Fruit fly (Drosophila melanogaster): ENCODE measurements around the gene CG3634.

CG3634 gene

dm6 chr3L:20826950-20827910 lies 18.2 kb upstream of the CG3634 start:
- TF ChIP-seq Dll (optimal IDR thresholded peaks at IDR 0.05) = no peak
- TF ChIP-seq pan (optimal IDR thresholded peaks at IDR 0.05) = no peak
- no peak for TF ChIP-seq psq (optimal IDR thresholded peaks at IDR 0.05)
- TF ChIP-seq EcR (GFP tag; optimal IDR thresholded peaks at IDR 0.05) = no peak
- TF ChIP-seq usp (GFP tag; optimal IDR thresholded peaks at IDR 0.05) = no peak
- TF ChIP-seq CG8478 (optimal IDR thresholded peaks at IDR 0.05) = no peak

DNA sequence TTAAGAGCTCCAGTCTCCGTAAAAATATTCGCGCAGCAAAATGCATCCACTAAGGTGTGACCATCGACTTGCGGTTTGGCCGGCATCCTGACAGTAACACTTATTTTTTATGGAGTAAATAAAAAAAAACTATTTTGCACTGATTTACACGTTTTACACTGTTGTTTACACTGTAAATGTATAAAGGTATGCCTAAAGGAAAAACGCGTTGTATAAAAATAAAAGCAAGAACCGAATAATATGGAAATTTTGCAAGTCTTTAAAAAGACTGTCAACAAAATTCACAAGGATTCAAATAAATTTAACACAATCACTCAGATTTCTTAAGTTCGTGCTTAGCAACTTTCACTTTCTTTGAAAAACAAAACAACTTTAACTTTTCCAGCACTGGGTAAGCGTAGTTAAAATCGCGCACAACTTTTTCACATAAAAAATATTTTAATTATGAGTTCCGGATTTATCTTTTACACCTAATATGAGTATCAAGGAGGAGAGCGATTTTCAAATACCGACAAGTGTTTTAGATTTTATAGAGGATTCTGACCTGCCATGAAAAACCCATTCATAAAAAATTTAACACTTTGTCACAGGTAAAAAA lies 14.2 kb upstream of the CG3634 start:
- TF ChIP-seq EcR (GFP tag; optimal IDR thresholded peaks at IDR 0.05) (no peak), CG8478 (optimal IDR thresholded peaks at IDR 0.05) (no peak), Dll (optimal IDR thresholded peaks at IDR 0.05) (no peak), psq (optimal IDR thresholded peaks at IDR 0.05) (no peak), usp (GFP tag; optimal IDR thresholded peaks at IDR 0.05) (no peak), pan (optimal IDR thresholded peaks at IDR 0.05) (no peak)

DNA sequence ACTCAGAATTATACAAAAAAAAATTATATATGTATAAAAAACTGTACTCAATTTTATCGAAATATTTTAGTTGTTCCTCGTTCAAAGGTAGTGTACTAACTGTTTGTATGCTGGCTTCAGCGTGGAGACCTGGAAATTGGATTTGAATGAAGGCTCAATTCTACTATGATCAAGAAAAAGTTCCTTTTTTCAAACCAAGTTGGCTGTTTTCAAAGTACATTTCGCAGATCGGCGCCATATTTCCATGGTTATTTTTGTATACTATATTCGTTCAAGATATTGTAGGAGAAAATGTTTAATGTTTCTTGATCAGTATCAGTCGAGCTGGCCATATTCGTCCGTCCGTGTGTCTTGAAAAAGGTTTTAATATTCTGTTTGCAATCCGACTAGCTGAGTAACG lies 8.9 kb upstream of the CG3634 start, which contains the start of gene Mst77F:
TSS of gene Mst77F (minus strand) at position 101 of the 400 bp plus-strand sequence.
- TF ChIP-seq Dll (optimal IDR thresholded peaks at IDR 0.05) = no peak
- TF ChIP-seq CG8478 (optimal IDR thresholded peaks at IDR 0.05) = no peak
- TF ChIP-seq pan (optimal IDR thresholded peaks at IDR 0.05) = no peak
- no peak for TF ChIP-seq EcR (GFP tag; optimal IDR thresholded peaks at IDR 0.05)
- TF ChIP-seq usp (GFP tag; optimal IDR thresholded peaks at IDR 0.05) = no peak
- TF ChIP-seq psq (optimal IDR thresholded peaks at IDR 0.05) = no peak

- TF ChIP-seq usp (GFP tag; optimal IDR thresholded peaks at IDR 0.05) (no peak), CG8478 (optimal IDR thresholded peaks at IDR 0.05) (no peak), psq (optimal IDR thresholded peaks at IDR 0.05) (no peak), pan (optimal IDR thresholded peaks at IDR 0.05) (no peak), EcR (GFP tag; optimal IDR thresholded peaks at IDR 0.05) (no peak), Dll (optimal IDR thresholded peaks at IDR 0.05) (no peak)
These were observed 6.7 kb upstream of the CG3634 start, which contains the start of the genes CG3618 and Pka-R1 for dm6 chr3L:20815666-20816375. TSS of gene CG3618 (minus strand) at chr3L:20816075. TSS of gene Pka-R1 (plus strand) at chr3L:20816118.

DNA sequence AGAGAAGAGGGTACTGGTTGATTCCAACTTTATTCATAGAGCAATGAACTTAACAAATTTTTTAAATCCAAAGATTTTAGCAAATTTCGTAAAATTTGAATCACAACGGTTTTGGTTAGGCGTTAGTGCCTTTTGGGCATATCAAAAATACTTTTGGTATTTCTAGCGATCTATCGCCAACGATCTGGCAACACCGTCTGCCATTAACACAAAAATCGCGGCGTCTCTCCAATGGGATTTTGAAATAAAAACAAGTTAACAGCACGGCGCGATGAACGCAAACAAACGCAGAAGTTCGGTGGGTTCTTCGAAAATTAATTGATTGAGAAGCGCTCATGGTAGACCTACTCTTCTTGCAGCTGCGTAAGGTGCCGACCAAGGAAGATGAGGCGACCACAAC lies 8.9 kb downstream of the CG3634 start, which contains the start of gene Spc105R:
TSS of gene Spc105R (plus strand) at position 203 of the 400 bp plus-strand sequence.
- no peak for TF ChIP-seq psq (optimal IDR thresholded peaks at IDR 0.05)
- TF ChIP-seq CG8478 (optimal IDR thresholded peaks at IDR 0.05) = no peak
- no peak for TF ChIP-seq Dll (optimal IDR thresholded peaks at IDR 0.05)
- no peak for TF ChIP-seq EcR (GFP tag; optimal IDR thresholded peaks at IDR 0.05)
- no peak for TF ChIP-seq pan (optimal IDR thresholded peaks at IDR 0.05)
- TF ChIP-seq usp (GFP tag; optimal IDR thresholded peaks at IDR 0.05) = no peak

DNA sequence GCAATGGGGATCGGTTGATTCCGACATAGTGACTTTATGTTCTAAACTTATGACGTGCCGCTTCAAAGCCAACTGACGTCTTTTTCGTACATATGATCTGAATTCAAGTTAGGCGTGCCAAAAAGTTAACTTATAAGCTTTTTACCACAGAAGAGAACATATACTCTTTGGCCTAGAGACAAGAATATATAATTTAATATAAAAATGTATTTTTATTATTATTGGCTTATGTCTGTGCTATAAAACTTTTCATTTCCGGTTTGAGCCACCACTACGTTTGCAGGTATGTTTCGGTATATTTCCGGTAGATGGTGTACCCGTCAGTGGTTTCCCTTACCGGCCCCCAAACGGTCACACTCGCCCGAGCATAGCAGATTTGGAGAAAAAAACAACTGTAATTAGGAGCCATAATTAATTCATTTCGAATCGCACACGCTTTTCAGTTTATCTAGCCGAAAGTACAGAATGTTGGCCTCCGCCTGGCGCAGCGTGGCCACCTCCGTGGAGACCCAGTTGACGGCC lies 10.7 kb downstream of the CG3634 start, which contains the start of the genes CG3698 and tzn:
TSS of gene CG3698 (minus strand) at position 51 of the 522 bp plus-strand sequence.
TSS of gene tzn (plus strand) at position 321 of the 522 bp plus-strand sequence.
- TF ChIP-seq psq (optimal IDR thresholded peaks at IDR 0.05) (no peak), EcR (GFP tag; optimal IDR thresholded peaks at IDR 0.05) (no peak), usp (GFP tag; optimal IDR thresholded peaks at IDR 0.05) (no peak), CG8478 (optimal IDR thresholded peaks at IDR 0.05) (no peak), pan (optimal IDR thresholded peaks at IDR 0.05) (no peak), Dll (optimal IDR thresholded peaks at IDR 0.05) (no peak)

DNA sequence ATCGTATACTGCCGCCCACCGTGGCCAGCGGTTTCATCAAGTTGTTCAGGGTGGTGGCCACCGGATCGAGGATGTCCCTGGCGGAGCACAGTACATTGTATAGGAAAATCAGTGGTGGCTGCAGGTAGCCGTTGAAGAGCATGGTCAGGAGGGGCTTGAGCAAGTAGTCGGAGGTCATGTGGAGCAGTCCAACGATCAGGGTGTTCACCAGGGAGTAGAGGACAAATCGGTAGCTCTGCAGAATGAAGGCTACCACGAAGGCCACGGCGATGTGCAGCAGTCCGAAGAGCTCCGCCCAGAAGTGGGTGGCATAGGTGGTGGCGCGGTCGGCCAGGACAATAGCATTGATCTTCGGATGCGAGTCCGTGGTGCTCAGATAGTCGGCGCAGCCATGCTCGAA lies 11.7 kb downstream of the CG3634 start:
- TF ChIP-seq CG8478 (optimal IDR thresholded peaks at IDR 0.05) = no peak
- TF ChIP-seq EcR (GFP tag; optimal IDR thresholded peaks at IDR 0.05) = no peak
- no peak for TF ChIP-seq psq (optimal IDR thresholded peaks at IDR 0.05)
- no peak for TF ChIP-seq pan (optimal IDR thresholded peaks at IDR 0.05)
- TF ChIP-seq Dll (optimal IDR thresholded peaks at IDR 0.05) = no peak
- no peak for TF ChIP-seq usp (GFP tag; optimal IDR thresholded peaks at IDR 0.05)

dm6 chr3L:20796757-20797156 lies 12.3 kb downstream of the CG3634 start:
- TF ChIP-seq CG8478 (optimal IDR thresholded peaks at IDR 0.05) = no peak
- no peak for TF ChIP-seq psq (optimal IDR thresholded peaks at IDR 0.05)
- TF ChIP-seq usp (GFP tag; optimal IDR thresholded peaks at IDR 0.05) = no peak
- TF ChIP-seq pan (optimal IDR thresholded peaks at IDR 0.05) = no peak
- TF ChIP-seq Dll (optimal IDR thresholded peaks at IDR 0.05) = no peak
- no peak for TF ChIP-seq EcR (GFP tag; optimal IDR thresholded peaks at IDR 0.05)

- TF ChIP-seq EcR (GFP tag; optimal IDR thresholded peaks at IDR 0.05) = no peak
- no peak for TF ChIP-seq usp (GFP tag; optimal IDR thresholded peaks at IDR 0.05)
- TF ChIP-seq pan (optimal IDR thresholded peaks at IDR 0.05) = no peak
- no peak for TF ChIP-seq psq (optimal IDR thresholded peaks at IDR 0.05)
- no peak for TF ChIP-seq Dll (optimal IDR thresholded peaks at IDR 0.05)
- TF ChIP-seq CG8478 (optimal IDR thresholded peaks at IDR 0.05) = no peak
These were observed 16.4 kb downstream of the CG3634 start, which contains the start of gene Six4 for dm6 chr3L:20792693-20793092. TSS of gene Six4 (minus strand) at chr3L:20792777.

- no peak for TF ChIP-seq psq (optimal IDR thresholded peaks at IDR 0.05)
- no peak for TF ChIP-seq EcR (GFP tag; optimal IDR thresholded peaks at IDR 0.05)
- TF ChIP-seq pan (optimal IDR thresholded peaks at IDR 0.05) = no peak
- TF ChIP-seq usp (GFP tag; optimal IDR thresholded peaks at IDR 0.05) = no peak
- no peak for TF ChIP-seq CG8478 (optimal IDR thresholded peaks at IDR 0.05)
- no peak for TF ChIP-seq Dll (optimal IDR thresholded peaks at IDR 0.05)
These were observed 19.8 kb downstream of the CG3634 start for dm6 chr3L:20789299-20789698.
